Fruit fly (Drosophila melanogaster) whole organism, embryonic: ENCODE measurements around the gene eIF3l.

Experiments used
- Ada2b ChIP-seq: fragments of 200-800 bp; sonication (Bioruptor generic); IDR thresholded peaks from 2 replicates; pipeline ENCODE4 v1.3.6; 2022; ENCODE audit warnings: missing biosample characterization, missing genetic modification characterization
- Aef1 ChIP-seq: fragments of 200-800 bp; sonication (Bioruptor generic); IDR thresholded peaks from 3 replicates; pipeline ENCODE4 v1.3.6; 2022; ENCODE audit warnings: missing biosample characterization, missing genetic modification characterization
- BEAF-32 ChIP-seq: fragments of 200-800 bp; sonication (Bioruptor generic); optimal IDR thresholded peaks from 3 replicates; lab custom pipeline; 2017; ENCODE audit warnings: missing biosample characterization, missing genetic modification characterization, mild to moderate bottlenecking, moderate library complexity, missing genetic modification reagents
- C15 ChIP-seq: fragments of 200-800 bp; sonication (Bioruptor generic); IDR thresholded peaks from 3 replicates; pipeline ENCODE4 v1.3.6; 2022; ENCODE audit warnings: missing biosample characterization, missing genetic modification characterization
- CG11696 ChIP-seq: fragments of 200-800 bp; sonication (Bioruptor generic); IDR thresholded peaks from 2 replicates; pipeline ENCODE4 v1.3.6; 2022; ENCODE audit warnings: missing biosample characterization, missing genetic modification characterization
- CG13424 ChIP-seq: fragments of 200-800 bp; sonication (Bioruptor generic); optimal IDR thresholded peaks from 2 replicates; lab custom pipeline; 2019; ENCODE audit warnings: missing biosample characterization, mild to moderate bottlenecking, missing genetic modification characterization, moderate library complexity
- CG15073 ChIP-seq: fragments of 200-800 bp; sonication (Bioruptor generic); optimal IDR thresholded peaks from 2 replicates; lab custom pipeline; 2016; ENCODE audit warnings: missing biosample characterization, missing genetic modification characterization
- CG17359 ChIP-seq: fragments of 200-800 bp; sonication (Bioruptor generic); optimal IDR thresholded peaks from 3 replicates; lab custom pipeline; 2018; ENCODE audit warnings: missing biosample characterization, mild to moderate bottlenecking, missing genetic modification characterization, moderate library complexity
- CG17385 ChIP-seq: fragments of 200-800 bp; sonication (Bioruptor generic); optimal IDR thresholded peaks from 3 replicates; lab custom pipeline; 2018; ENCODE audit warnings: missing biosample characterization, mild to moderate bottlenecking, missing genetic modification characterization
- CG17612 ChIP-seq: fragments of 200-800 bp; sonication (Bioruptor generic); IDR thresholded peaks from 2 replicates; pipeline ENCODE4 v1.3.6; 2022; ENCODE audit warnings: missing biosample characterization, missing genetic modification characterization
- CG18599 ChIP-seq: fragments of 200-800 bp; sonication (Bioruptor generic); optimal IDR thresholded peaks from 3 replicates; lab custom pipeline; 2017; ENCODE audit warnings: missing biosample characterization, missing genetic modification characterization, mild to moderate bottlenecking, moderate library complexity, missing genetic modification reagents
- CG30403 ChIP-seq: fragments of 200-800 bp; sonication (Bioruptor generic); optimal IDR thresholded peaks from 3 replicates; lab custom pipeline; 2016; ENCODE audit warnings: missing biosample characterization, missing genetic modification characterization
- CG3726 ChIP-seq: fragments of 200-800 bp; sonication (Bioruptor generic); IDR thresholded peaks from 3 replicates; pipeline ENCODE4, ENCODE4 v1.3.6; 2022; ENCODE audit warnings: missing biosample characterization, missing genetic modification characterization
- CG4617 ChIP-seq: fragments of 200-800 bp; sonication (Bioruptor generic); optimal IDR thresholded peaks from 3 replicates; lab custom pipeline; 2016; ENCODE audit warnings: missing biosample characterization, missing genetic modification characterization, borderline replicate concordance
- CG6254 ChIP-seq: fragments of 200-800 bp; sonication (Bioruptor generic); optimal IDR thresholded peaks from 3 replicates; lab custom pipeline; 2017; ENCODE audit warnings: mild to moderate bottlenecking, missing biosample characterization, missing genetic modification reagents, missing genetic modification characterization
- CTCF ChIP-seq: fragments of 200-800 bp; sonication (Bioruptor generic); optimal IDR thresholded peaks from 2 replicates; lab custom pipeline; 2017; ENCODE audit warnings: missing biosample characterization, mild to moderate bottlenecking, missing genetic modification characterization, moderate library complexity
- CkIIα-i1 ChIP-seq: fragments of 200-800 bp; sonication (Bioruptor generic); IDR thresholded peaks from 2 replicates; pipeline ENCODE4 v1.3.6; 2022; ENCODE audit warnings: missing biosample characterization, missing genetic modification characterization
- Dfd ChIP-seq, 2 experiments: fragments of >200 bp; optimal IDR thresholded peaks; 2 replicates each; lab custom pipeline; 2017; ENCODE audit warnings: missing biosample characterization in 2 of 2, missing genetic modification characterization in 2 of 2
- Dip3 ChIP-seq: fragments of 200-800 bp; sonication (Bioruptor generic); optimal IDR thresholded peaks from 3 replicates; lab custom pipeline; 2016; ENCODE audit warnings: missing biosample characterization, missing genetic modification characterization
- Dp ChIP-seq: fragments of 200-800 bp; sonication (Bioruptor generic); optimal IDR thresholded peaks from 2 replicates; lab custom pipeline; 2018; ENCODE audit warnings: missing biosample characterization, mild to moderate bottlenecking, missing genetic modification characterization, moderate library complexity
- HLH54F ChIP-seq: fragments of 200-800 bp; sonication (Bioruptor generic); optimal IDR thresholded peaks from 3 replicates; lab custom pipeline; 2016; ENCODE audit warnings: missing biosample characterization, missing genetic modification characterization
- HmgD ChIP-seq: fragments of 200-800 bp; sonication (Bioruptor generic); optimal IDR thresholded peaks from 3 replicates; lab custom pipeline; 2016; ENCODE audit warnings: missing biosample characterization, missing genetic modification characterization
- Hr78 ChIP-seq, 2 experiments: fragments of 200-800 bp in 1 of 2; fragments of >200 bp in 1 of 2; sonication (Bioruptor generic) in 1 of 2; optimal IDR thresholded peaks; 2 replicates each; lab custom pipeline; 2017 to 2019; ENCODE audit warnings: missing biosample characterization in 2 of 2, missing genetic modification characterization in 2 of 2, mild to moderate bottlenecking in 1 of 2, moderate library complexity in 1 of 2
- Mad ChIP-seq: fragments of 200-800 bp; sonication (Bioruptor generic); optimal IDR thresholded peaks from 2 replicates; lab custom pipeline; 2016; ENCODE audit warnings: missing biosample characterization, missing genetic modification characterization
- Neu2 ChIP-seq: fragments of 200-800 bp; sonication (Bioruptor generic); optimal IDR thresholded peaks from 3 replicates; lab custom pipeline; 2016; ENCODE audit warnings: missing biosample characterization, missing genetic modification characterization, borderline replicate concordance
- Sin3A ChIP-seq: fragments of >200 bp; optimal IDR thresholded peaks from 2 replicates; lab custom pipeline; 2018
- Sox100B ChIP-seq: fragments of 200-800 bp; sonication (Bioruptor generic); optimal IDR thresholded peaks from 3 replicates; lab custom pipeline; 2018; ENCODE audit warnings: missing biosample characterization, mild to moderate bottlenecking, missing genetic modification characterization
- TFAM ChIP-seq: fragments of 200-800 bp; sonication (Bioruptor generic); optimal IDR thresholded peaks from 2 replicates; lab custom pipeline; 2017; ENCODE audit warnings: missing biosample characterization, missing genetic modification characterization, inconsistent platforms
- Usf ChIP-seq: fragments of 200-800 bp; sonication (Bioruptor generic); optimal IDR thresholded peaks from 2 replicates; lab custom pipeline; 2017; ENCODE audit warnings: missing genotype, missing biosample characterization, missing genetic modification characterization
- amos ChIP-seq: fragments of 200-800 bp; sonication (Bioruptor generic); IDR thresholded peaks from 2 replicates; pipeline ENCODE4 v1.3.6; 2022; ENCODE audit warnings: missing biosample characterization, missing genetic modification characterization; ENCODE audit not compliant: partially characterized antibody
- aop ChIP-seq: fragments of 200-800 bp; sonication (Bioruptor generic); IDR thresholded peaks from 2 replicates; pipeline ENCODE4 v1.3.6; 2022; ENCODE audit warnings: missing biosample characterization, missing genetic modification characterization
- bab2 ChIP-seq: fragments of 200-800 bp; sonication (Bioruptor generic); optimal IDR thresholded peaks from 2 replicates; lab custom pipeline; 2016; ENCODE audit warnings: missing biosample characterization, missing genetic modification characterization
- bsh ChIP-seq, 2 experiments: fragments of 200-800 bp; sonication (Bioruptor generic); optimal IDR thresholded peaks; 2 replicates each; lab custom pipeline; 2017 to 2018; ENCODE audit warnings: mild to moderate bottlenecking in 2 of 2, missing biosample characterization in 2 of 2, missing genetic modification characterization in 2 of 2, moderate library complexity in 1 of 2
- cato ChIP-seq: fragments of 200-800 bp; sonication (Bioruptor generic); optimal IDR thresholded peaks from 2 replicates; lab custom pipeline; 2016; ENCODE audit warnings: missing biosample characterization, missing genetic modification characterization, borderline replicate concordance
- dmrt99B ChIP-seq: fragments of 200-800 bp; sonication (Bioruptor generic); optimal IDR thresholded peaks from 2 replicates; lab custom pipeline; 2018; ENCODE audit warnings: missing biosample characterization, mild to moderate bottlenecking, missing genetic modification characterization, moderate library complexity
- fd3F ChIP-seq: fragments of 200-800 bp; sonication (Bioruptor generic); optimal IDR thresholded peaks from 2 replicates; lab custom pipeline; 2018; ENCODE audit warnings: missing biosample characterization, mild to moderate bottlenecking, missing genetic modification characterization, moderate library complexity
- grau ChIP-seq: fragments of 200-800 bp; optimal IDR thresholded peaks from 3 replicates; lab custom pipeline; 2019; ENCODE audit warnings: missing biosample characterization, mild to moderate bottlenecking, missing genetic modification characterization, moderate library complexity
- grn ChIP-seq: fragments of 200-800 bp; sonication (Bioruptor generic); optimal IDR thresholded peaks from 3 replicates; lab custom pipeline; 2017; ENCODE audit warnings: missing biosample characterization, missing genetic modification characterization
- gro ChIP-seq: fragments of 200-800 bp; sonication (Bioruptor generic); optimal IDR thresholded peaks from 2 replicates; lab custom pipeline; 2016; ENCODE audit warnings: missing biosample characterization, missing genetic modification characterization
- hkb ChIP-seq, 2 experiments: fragments of 200-800 bp in 1 of 2; fragments of >200 bp in 1 of 2; sonication (Bioruptor generic) in 1 of 2; IDR thresholded peaks in 1 of 2; optimal IDR thresholded peaks in 1 of 2; 2 replicates each; pipeline versions ENCODE4 v1.3.6 to Lab custom; 2017 to 2022; ENCODE audit warnings: missing biosample characterization in 1 of 2, missing genetic modification characterization in 1 of 2
- ken ChIP-seq: fragments of 200-800 bp; sonication (Bioruptor generic); IDR thresholded peaks from 3 replicates; pipeline ENCODE4 v1.3.6; 2022; ENCODE audit warnings: missing biosample characterization, missing genetic modification characterization
- lmd ChIP-seq: fragments of 200-800 bp; sonication (Bioruptor generic); IDR thresholded peaks from 2 replicates; pipeline ENCODE4 v1.3.6; 2022; ENCODE audit warnings: missing biosample characterization, missing genetic modification characterization
- lov ChIP-seq, 2 experiments: fragments of 200-800 bp in 1 of 2; fragments of >200 bp in 1 of 2; sonication (Bioruptor generic) in 1 of 2; IDR thresholded peaks in 1 of 2; optimal IDR thresholded peaks in 1 of 2; 2 replicates in 1 of 2; 3 replicates in 1 of 2; pipeline versions ENCODE4 v1.3.6 to Lab custom; 2017 to 2022; ENCODE audit warnings: missing biosample characterization in 1 of 2, missing genetic modification characterization in 1 of 2
- nerfin-1 ChIP-seq: fragments of 200-800 bp; sonication (Bioruptor generic); optimal IDR thresholded peaks from 3 replicates; lab custom pipeline; 2019; ENCODE audit warnings: missing biosample characterization, mild to moderate bottlenecking, missing genetic modification characterization, moderate library complexity
- prd ChIP-seq, 3 experiments: fragments of >200 bp in 2 of 3; fragments of 200-800 bp in 1 of 3; sonication (Bioruptor generic) in 1 of 3; optimal IDR thresholded peaks in 2 of 3; IDR thresholded peaks in 1 of 3; 2 replicates in 2 of 3; 3 replicates in 1 of 3; pipeline versions ENCODE4 v1.3.6 to Lab custom; 2017 to 2022; ENCODE audit warnings: missing biosample characterization in 1 of 3, missing genetic modification characterization in 1 of 3
- sc ChIP-seq, 3 experiments: fragments of >200 bp in 2 of 3; fragments of 200-800 bp in 1 of 3; sonication (Bioruptor generic) in 1 of 3; optimal IDR thresholded peaks; 2 replicates in 2 of 3; 3 replicates in 1 of 3; lab custom pipeline; 2017; ENCODE audit warnings: mild to moderate bottlenecking in 1 of 3, missing biosample characterization in 1 of 3, missing genetic modification characterization in 1 of 3, missing genetic modification reagents in 1 of 3
- sug ChIP-seq: fragments of 200-800 bp; optimal IDR thresholded peaks from 2 replicates; lab custom pipeline; 2019; ENCODE audit warnings: missing biosample characterization, mild to moderate bottlenecking, missing genetic modification characterization, moderate library complexity
- trem ChIP-seq: fragments of 200-800 bp; optimal IDR thresholded peaks from 3 replicates; lab custom pipeline; 2019; ENCODE audit warnings: missing biosample characterization, mild to moderate bottlenecking, missing genetic modification characterization, moderate library complexity
- wdn ChIP-seq: fragments of 200-800 bp; sonication (Bioruptor generic); IDR thresholded peaks from 2 replicates; pipeline ENCODE4 v1.3.6; 2022; ENCODE audit warnings: missing biosample characterization, missing genetic modification characterization

The eIF3l gene

dm6 chr3L:12124138-12124583, 21.7 kb downstream of the eIF3l start (continued):
- TF ChIP-seq cato (GFP tag; lab: Kevin White, UChicago) (no peak), CG6254 (GFP tag; lab: Kevin White, UChicago) (no peak), CG18599 (GFP tag; lab: Kevin White, UChicago) (no peak), Sin3A (no peak), wdn (GFP tag; lab: Robert Waterston, UW) (no peak), CkIIα-i1 (GFP tag; lab: Robert Waterston, UW) (no peak), gro (peak; percentile 11), TFAM (GFP tag; lab: Kevin White, UChicago) (no peak), Mad (GFP tag; lab: Kevin White, UChicago) (no peak), BEAF-32 (no peak), grn (GFP tag; lab: Kevin White, UChicago) (no peak), Sox100B (no peak), prd (optimal IDR thresholded peaks at IDR 0.05; lab: Kevin White, UChicago) (no peak), prd (GFP tag; IDR thresholded peaks at IDR 0.05; lab: Robert Waterston, UW) (no peak), Usf (GFP tag; lab: Kevin White, UChicago) (no peak), fd3F (GFP tag; lab: Kevin White, UChicago) (no peak), aop (GFP tag; lab: Robert Waterston, UW) (no peak), C15 (GFP tag; lab: Robert Waterston, UW) (no peak), CG17612 (no peak), CG4617 (GFP tag; lab: Kevin White, UChicago) (no peak), Hr78 (GFP tag; optimal IDR thresholded peaks at IDR 0.05; lab: Kevin White, UChicago) (no peak), sc (optimal IDR thresholded peaks at IDR 0.05; lab: Kevin White, UChicago) (no peak), sc (GFP tag; optimal IDR thresholded peaks at IDR 0.05; lab: Kevin White, UChicago) (no peak), hkb (optimal IDR thresholded peaks at IDR 0.05; lab: Kevin White, UChicago) (no peak), hkb (GFP tag; IDR thresholded peaks at IDR 0.05; lab: Robert Waterston, UW) (peak; percentile 40), Dp (GFP tag; lab: Kevin White, UChicago) (peak; percentile 19), bsh (GFP tag; optimal IDR thresholded peaks at IDR 0.05; lab: Kevin White, UChicago) (peak; percentile 2 to 4), CG17359 (no peak), sug (tag; lab: Kevin White, UChicago) (peak; percentile 100), Ada2b (no peak), dmrt99B (no peak), Aef1 (no peak), CG13424 (tag; lab: Kevin White, UChicago) (peak; percentile 29), grau (tag; lab: Kevin White, UChicago) (peak; percentile 36), nerfin-1 (tag; lab: Kevin White, UChicago) (peak; percentile 58), Neu2 (GFP tag; lab: Kevin White, UChicago) (no peak), HmgD (GFP tag; lab: Kevin White, UChicago) (no peak), CG17385 (GFP tag; lab: Kevin White, UChicago) (peak; percentile 36), CG3726 (GFP tag; lab: Robert Waterston, UW) (no peak), Dfd (GFP tag; optimal IDR thresholded peaks at IDR 0.05; lab: Kevin White, UChicago) (no peak), Dip3 (no peak), lov (optimal IDR thresholded peaks at IDR 0.05; lab: Kevin White, UChicago) (no peak), lov (GFP tag; IDR thresholded peaks at IDR 0.05; lab: Robert Waterston, UW) (peak; percentile 77; the same call in 1 of the 3 replicates), ken (GFP tag; lab: Robert Waterston, UW) (0 out of 3 replicates have a peak, but pooled peaks have one; percentile 25), CG30403 (GFP tag; lab: Kevin White, UChicago) (no peak), CG15073 (GFP tag; lab: Kevin White, UChicago) (no peak), HLH54F (no peak), bab2 (GFP tag; lab: Kevin White, UChicago) (no peak), trem (tag; lab: Kevin White, UChicago) (peak; percentile 19), CG11696 (no peak), amos (GFP tag; lab: Robert Waterston, UW) (peak; percentile 23; the same call in 1 of the 2 replicates), CTCF (GFP tag; lab: Kevin White, UChicago) (no peak), lmd (GFP tag; lab: Robert Waterston, UW) (peak; percentile 32; the same call in 1 of the 2 replicates)
